Worm (Caenorhabditis elegans) whole organism, midembryonic: ENCODE data around the gene gsto-1.

Experiments
- T22C8.4 ChIP-seq: fragments of 200-800 bp; sonication (Bioruptor generic); IDR thresholded peaks from 2 replicates; pipeline ENCODE4 v1.3.6; 2022; ENCODE audit warnings: missing genetic modification characterization, missing compliant biosample characterization
- cog-1 ChIP-seq: sonication (generic microtip); optimal IDR thresholded peaks from 2 replicates; lab custom pipeline; 2016; ENCODE audit warnings: missing genetic modification characterization, missing compliant biosample characterization
- flt-1 ChIP-seq: fragments of 200-800 bp; sonication (Bioruptor generic); IDR thresholded peaks from 2 replicates; pipeline ENCODE4 v1.3.6; 2022; ENCODE audit warnings: missing genetic modification characterization, missing compliant biosample characterization
- klf-2 ChIP-seq: fragments of 200-800 bp; sonication (Bioruptor generic); conservative IDR thresholded peaks from 2 replicates; pipeline ENCODE4 v1.3.6; 2022; ENCODE audit warnings: missing genetic modification reagents, missing genetic modification characterization, missing compliant biosample characterization
- med-1 ChIP-seq: sonication (generic microtip); optimal IDR thresholded peaks from 2 replicates; lab custom pipeline; 2017; ENCODE audit warnings: missing genetic modification characterization, mild to moderate bottlenecking, missing compliant biosample characterization, antibody characterized with exemption, missing genetic modification reagents; ENCODE audit not compliant: insufficient read depth
- ref-1 ChIP-seq: fragments of 200-800 bp; sonication (Bioruptor generic); conservative IDR thresholded peaks from 2 replicates; pipeline ENCODE4 v1.3.6; 2022; ENCODE audit warnings: missing genetic modification reagents, missing genetic modification characterization, missing compliant biosample characterization
- tab-1 ChIP-seq: fragments of 200-800 bp; sonication (Bioruptor generic); IDR thresholded peaks from 2 replicates; pipeline ENCODE4 v1.3.6; 2022; ENCODE audit warnings: missing genetic modification characterization, missing compliant biosample characterization
- ztf-23 ChIP-seq: fragments of 200-800 bp; sonication (Bioruptor generic); IDR thresholded peaks from 2 replicates; pipeline ENCODE4 v1.3.6; 2022; ENCODE audit warnings: missing genetic modification reagents, missing genetic modification characterization, missing compliant biosample characterization
- ztf-29 ChIP-seq: fragments of 200-800 bp; sonication (Bioruptor generic); IDR thresholded peaks from 2 replicates; pipeline ENCODE4 v1.3.6; 2022; ENCODE audit warnings: missing genetic modification reagents, missing genetic modification characterization, missing compliant biosample characterization

DNA sequence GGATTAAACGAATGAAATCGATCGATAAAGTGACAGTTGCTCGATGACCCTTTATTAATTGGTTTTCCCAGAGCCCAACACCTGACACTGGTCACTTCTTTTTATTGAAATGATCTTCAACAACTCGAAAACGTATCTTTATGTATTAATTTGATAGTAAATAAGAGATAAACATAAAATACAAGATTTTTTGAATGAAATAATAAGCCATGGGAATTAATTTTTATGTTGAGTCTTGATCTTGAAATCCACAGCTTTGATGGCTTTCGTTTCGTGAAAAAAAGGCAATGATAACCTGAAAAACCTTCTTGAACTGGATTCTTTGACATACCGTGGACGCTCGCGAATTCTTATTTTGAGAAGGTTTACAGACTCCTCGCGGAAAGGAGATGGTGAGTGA, 39.3 kb downstream of the gsto-1 start, which contains the start of gene pcp-5:
- no peak for TF ChIP-seq klf-2 (GFP tag; lab: Robert Waterston, UW)
- TF ChIP-seq med-1 (GFP tag; lab: Kevin White, UChicago): no peak
- TF ChIP-seq tab-1 (GFP tag; lab: Robert Waterston, UW): no peak
- TF ChIP-seq flt-1 (GFP tag; lab: Robert Waterston, UW): no peak
- no peak for TF ChIP-seq ref-1 (GFP tag; lab: Robert Waterston, UW)
- TF ChIP-seq cog-1: no peak
- no peak for TF ChIP-seq T22C8.4 (GFP tag; lab: Robert Waterston, UW)
- TF ChIP-seq ztf-23 (GFP tag; lab: Robert Waterston, UW): no peak
- no peak for TF ChIP-seq ztf-29
